Fruit fly (Drosophila melanogaster) whole organism, embryonic: ENCODE data around the gene CG42305.

ENCODE experiments used
- B-H2 ChIP-seq: fragments of 200-800 bp; sonication (Bioruptor generic); optimal IDR thresholded peaks from 2 replicates; lab custom pipeline; 2018; ENCODE audit warnings: missing biosample characterization, mild to moderate bottlenecking, missing genetic modification characterization
- CG10321 ChIP-seq: fragments of 200-800 bp; sonication (Bioruptor generic); IDR thresholded peaks from 2 replicates; pipeline ENCODE4 v1.3.6; 2022; ENCODE audit warnings: missing biosample characterization, missing genetic modification characterization
- CG11085 ChIP-seq: fragments of 200-800 bp; sonication (Bioruptor generic); IDR thresholded peaks from 2 replicates; pipeline ENCODE4 v1.3.6; 2022; ENCODE audit warnings: missing biosample characterization, missing genetic modification characterization
- CG11504 ChIP-seq: fragments of 200-800 bp; sonication (Bioruptor generic); optimal IDR thresholded peaks from 3 replicates; lab custom pipeline; 2019; ENCODE audit warnings: missing biosample characterization, mild to moderate bottlenecking, missing genetic modification characterization, moderate library complexity
- CG12071 ChIP-seq: fragments of 200-800 bp; sonication (Bioruptor generic); optimal IDR thresholded peaks from 3 replicates; lab custom pipeline; 2018; ENCODE audit warnings: missing biosample characterization, mild to moderate bottlenecking, missing genetic modification characterization
- CG14014 ChIP-seq: fragments of 200-800 bp; sonication (Bioruptor generic); IDR thresholded peaks from 2 replicates; pipeline ENCODE4 v1.3.6; 2022; ENCODE audit warnings: missing biosample characterization, missing genetic modification characterization
- CG14860 ChIP-seq: fragments of 200-800 bp; sonication (Bioruptor generic); IDR thresholded peaks from 3 replicates; pipeline ENCODE4 v1.3.6; 2022; ENCODE audit warnings: missing biosample characterization, missing genetic modification characterization; ENCODE audit not compliant: partially characterized antibody
- CG17385 ChIP-seq: fragments of 200-800 bp; sonication (Bioruptor generic); optimal IDR thresholded peaks from 3 replicates; lab custom pipeline; 2018; ENCODE audit warnings: missing biosample characterization, mild to moderate bottlenecking, missing genetic modification characterization
- CG17802 ChIP-seq: fragments of 200-800 bp; sonication (Bioruptor generic); optimal IDR thresholded peaks from 2 replicates; lab custom pipeline; 2018; ENCODE audit warnings: missing biosample characterization, mild to moderate bottlenecking, missing genetic modification characterization, moderate library complexity
- CG17829 ChIP-seq: fragments of 200-800 bp; optimal IDR thresholded peaks from 2 replicates; lab custom pipeline; 2019; ENCODE audit warnings: missing biosample characterization, mild to moderate bottlenecking, missing genetic modification characterization, moderate library complexity
- CG18011 ChIP-seq: fragments of 200-800 bp; sonication (Bioruptor generic); optimal IDR thresholded peaks from 2 replicates; lab custom pipeline; 2017; ENCODE audit warnings: missing biosample characterization, missing genetic modification characterization, mild to moderate bottlenecking, moderate library complexity, missing genotype
- CG18262 ChIP-seq: fragments of 200-800 bp; optimal IDR thresholded peaks from 3 replicates; lab custom pipeline; 2019; ENCODE audit warnings: missing biosample characterization, mild to moderate bottlenecking, missing genetic modification characterization, moderate library complexity
- CG1832 ChIP-seq: fragments of 200-800 bp; sonication (Bioruptor generic); optimal IDR thresholded peaks from 2 replicates; lab custom pipeline; 2017; ENCODE audit warnings: missing biosample characterization, mild to moderate bottlenecking, missing genetic modification characterization, inconsistent platforms
- CG18619 ChIP-seq: fragments of 200-800 bp; sonication (Bioruptor generic); optimal IDR thresholded peaks from 3 replicates; lab custom pipeline; 2017; ENCODE audit warnings: missing biosample characterization, mild to moderate bottlenecking, missing genetic modification characterization
- CG2199 ChIP-seq: fragments of 200-800 bp; sonication (Bioruptor generic); IDR thresholded peaks from 3 replicates; pipeline ENCODE4 v1.3.6; 2022; ENCODE audit warnings: missing biosample characterization, missing genetic modification characterization
- CG2678 ChIP-seq: fragments of 200-800 bp; sonication (Bioruptor generic); optimal IDR thresholded peaks from 3 replicates; lab custom pipeline; 2019; ENCODE audit warnings: missing biosample characterization, mild to moderate bottlenecking, missing genetic modification characterization, moderate library complexity
- CG33557 ChIP-seq: fragments of 200-800 bp; sonication (Bioruptor generic); optimal IDR thresholded peaks from 2 replicates; lab custom pipeline; 2019; ENCODE audit warnings: missing biosample characterization, mild to moderate bottlenecking, missing genetic modification characterization, moderate library complexity
- CG3847 ChIP-seq: fragments of 200-800 bp; sonication (Bioruptor generic); IDR thresholded peaks from 2 replicates; pipeline ENCODE4 v1.3.6; 2022; ENCODE audit warnings: missing biosample characterization, missing genetic modification characterization
- CG4282 ChIP-seq: fragments of 200-800 bp; sonication (Bioruptor generic); optimal IDR thresholded peaks from 2 replicates; lab custom pipeline; 2016; ENCODE audit warnings: missing biosample characterization, missing genetic modification characterization
- CG4707 ChIP-seq: fragments of 200-800 bp; sonication (Bioruptor generic); optimal IDR thresholded peaks from 2 replicates; lab custom pipeline; 2018; ENCODE audit warnings: missing biosample characterization, mild to moderate bottlenecking, missing genetic modification characterization, moderate library complexity
- CG4820 ChIP-seq: fragments of 200-800 bp; sonication (Bioruptor generic); optimal IDR thresholded peaks from 3 replicates; lab custom pipeline; 2016; ENCODE audit warnings: missing biosample characterization, missing genetic modification characterization
- CG5245 ChIP-seq: fragments of 200-800 bp; sonication (Bioruptor generic); optimal IDR thresholded peaks from 3 replicates; lab custom pipeline; 2016; ENCODE audit warnings: missing biosample characterization, missing genetic modification characterization
- CG6791 ChIP-seq: fragments of 200-800 bp; sonication (Bioruptor generic); IDR thresholded peaks from 3 replicates; pipeline ENCODE4 v1.3.6; 2022; ENCODE audit warnings: missing biosample characterization, missing genetic modification characterization; ENCODE audit not compliant: partially characterized antibody
- CG8924 ChIP-seq: fragments of 200-800 bp; optimal IDR thresholded peaks from 3 replicates; lab custom pipeline; 2019; ENCODE audit warnings: missing biosample characterization, mild to moderate bottlenecking, missing genetic modification characterization, moderate library complexity
- CTCF ChIP-seq: fragments of 200-800 bp; sonication (Bioruptor generic); optimal IDR thresholded peaks from 2 replicates; lab custom pipeline; 2017; ENCODE audit warnings: missing biosample characterization, mild to moderate bottlenecking, missing genetic modification characterization, moderate library complexity
- CoRest ChIP-seq: fragments of 200-800 bp; sonication (Bioruptor generic); optimal IDR thresholded peaks from 3 replicates; lab custom pipeline; 2018; ENCODE audit warnings: missing biosample characterization, mild to moderate bottlenecking, missing genetic modification characterization, moderate library complexity
- Poxn ChIP-seq: fragments of 200-800 bp; sonication (Bioruptor generic); IDR thresholded peaks from 2 replicates; pipeline ENCODE4 v1.3.6; 2022; ENCODE audit warnings: missing biosample characterization, missing genetic modification characterization
- Ptx1 ChIP-seq: fragments of 200-800 bp; sonication (Bioruptor generic); IDR thresholded peaks from 2 replicates; pipeline ENCODE4 v1.3.6; 2022; ENCODE audit warnings: missing biosample characterization, missing genetic modification characterization
- Sox100B ChIP-seq: fragments of 200-800 bp; sonication (Bioruptor generic); optimal IDR thresholded peaks from 3 replicates; lab custom pipeline; 2018; ENCODE audit warnings: missing biosample characterization, mild to moderate bottlenecking, missing genetic modification characterization
- aop ChIP-seq: fragments of 200-800 bp; sonication (Bioruptor generic); IDR thresholded peaks from 2 replicates; pipeline ENCODE4 v1.3.6; 2022; ENCODE audit warnings: missing biosample characterization, missing genetic modification characterization
- ase ChIP-seq: fragments of 200-800 bp; sonication (Bioruptor generic); IDR thresholded peaks from 3 replicates; pipeline ENCODE4 v1.3.6; 2022; ENCODE audit warnings: missing biosample characterization, missing genetic modification characterization
- az2 ChIP-seq: fragments of 200-800 bp; sonication (Bioruptor generic); optimal IDR thresholded peaks from 3 replicates; lab custom pipeline; 2016; ENCODE audit warnings: missing biosample characterization, missing genetic modification characterization
- bigmax ChIP-seq: fragments of 200-800 bp; sonication (Bioruptor generic); optimal IDR thresholded peaks from 2 replicates; lab custom pipeline; 2018; ENCODE audit warnings: missing biosample characterization, mild to moderate bottlenecking, missing genetic modification characterization
- chinmo ChIP-seq: fragments of 200-800 bp; sonication (Bioruptor generic); IDR thresholded peaks from 4 replicates; pipeline ENCODE4 v1.3.6; 2022; ENCODE audit warnings: missing biosample characterization, missing genetic modification characterization; ENCODE audit not compliant: partially characterized antibody
- ems ChIP-seq: fragments of 200-800 bp; sonication (Bioruptor generic); optimal IDR thresholded peaks from 3 replicates; lab custom pipeline; 2016; ENCODE audit warnings: missing biosample characterization, missing genetic modification characterization
- eyg ChIP-seq: fragments of 200-800 bp; sonication (Bioruptor generic); optimal IDR thresholded peaks from 3 replicates; lab custom pipeline; 2016; ENCODE audit warnings: missing biosample characterization, missing genetic modification characterization
- gce ChIP-seq: fragments of 200-800 bp; sonication (Bioruptor generic); IDR thresholded peaks from 3 replicates; pipeline ENCODE4 v1.3.6; 2022; ENCODE audit warnings: missing biosample characterization, missing genetic modification characterization
- gem ChIP-seq: fragments of 200-800 bp; sonication (Bioruptor generic); optimal IDR thresholded peaks from 2 replicates; lab custom pipeline; 2019; ENCODE audit warnings: missing biosample characterization, mild to moderate bottlenecking, missing genetic modification characterization, moderate library complexity
- grau ChIP-seq: fragments of 200-800 bp; optimal IDR thresholded peaks from 3 replicates; lab custom pipeline; 2019; ENCODE audit warnings: missing biosample characterization, mild to moderate bottlenecking, missing genetic modification characterization, moderate library complexity
- ind ChIP-seq: fragments of 200-800 bp; sonication (Bioruptor generic); optimal IDR thresholded peaks from 3 replicates; lab custom pipeline; 2016; ENCODE audit warnings: missing biosample characterization, missing genetic modification characterization
- jumu ChIP-seq: fragments of 200-800 bp; sonication (Bioruptor generic); optimal IDR thresholded peaks from 3 replicates; lab custom pipeline; 2016; ENCODE audit warnings: missing biosample characterization, missing genetic modification characterization
- knrl ChIP-seq: fragments of 200-800 bp; sonication (Bioruptor generic); IDR thresholded peaks from 3 replicates; pipeline ENCODE4 v1.3.6; 2022; ENCODE audit warnings: missing biosample characterization, missing genetic modification characterization; ENCODE audit not compliant: partially characterized antibody
- mam ChIP-seq: fragments of 200-800 bp; sonication (Bioruptor generic); optimal IDR thresholded peaks from 3 replicates; lab custom pipeline; 2016; ENCODE audit warnings: missing biosample characterization, missing genetic modification characterization
- mirr ChIP-seq: fragments of 200-800 bp; sonication (Bioruptor generic); optimal IDR thresholded peaks from 3 replicates; lab custom pipeline; 2018; ENCODE audit warnings: missing biosample characterization, mild to moderate bottlenecking, missing genetic modification characterization
- nerfin-1 ChIP-seq: fragments of 200-800 bp; sonication (Bioruptor generic); optimal IDR thresholded peaks from 3 replicates; lab custom pipeline; 2019; ENCODE audit warnings: missing biosample characterization, mild to moderate bottlenecking, missing genetic modification characterization, moderate library complexity
- psq ChIP-seq: fragments of 200-800 bp; sonication (Bioruptor generic); optimal IDR thresholded peaks from 2 replicates; lab custom pipeline; 2017; ENCODE audit warnings: missing biosample characterization, missing genetic modification characterization
- pzg ChIP-seq: fragments of 200-800 bp; sonication (Bioruptor generic); optimal IDR thresholded peaks from 3 replicates; lab custom pipeline; 2018; ENCODE audit warnings: missing biosample characterization, mild to moderate bottlenecking, missing genetic modification characterization, moderate library complexity
- repo ChIP-seq: fragments of 200-800 bp; sonication (Bioruptor generic); optimal IDR thresholded peaks from 2 replicates; lab custom pipeline; 2016; ENCODE audit warnings: missing biosample characterization, missing genetic modification characterization
- sens ChIP-seq: fragments of 200-800 bp; sonication (Bioruptor generic); peaks from one replicate; lab custom pipeline; 2016; ENCODE audit warnings: missing biosample characterization, missing genetic modification characterization
- sr ChIP-seq: fragments of 200-800 bp; sonication (Bioruptor generic); IDR thresholded peaks from 3 replicates; pipeline ENCODE4 v1.3.6; 2022; ENCODE audit warnings: missing biosample characterization, missing genetic modification characterization
- toy ChIP-seq: fragments of 200-800 bp; sonication (Bioruptor generic); IDR thresholded peaks from 2 replicates; pipeline ENCODE4 v1.3.6; 2022; ENCODE audit warnings: missing biosample characterization, missing genetic modification characterization

The CG42305 gene

DNA sequence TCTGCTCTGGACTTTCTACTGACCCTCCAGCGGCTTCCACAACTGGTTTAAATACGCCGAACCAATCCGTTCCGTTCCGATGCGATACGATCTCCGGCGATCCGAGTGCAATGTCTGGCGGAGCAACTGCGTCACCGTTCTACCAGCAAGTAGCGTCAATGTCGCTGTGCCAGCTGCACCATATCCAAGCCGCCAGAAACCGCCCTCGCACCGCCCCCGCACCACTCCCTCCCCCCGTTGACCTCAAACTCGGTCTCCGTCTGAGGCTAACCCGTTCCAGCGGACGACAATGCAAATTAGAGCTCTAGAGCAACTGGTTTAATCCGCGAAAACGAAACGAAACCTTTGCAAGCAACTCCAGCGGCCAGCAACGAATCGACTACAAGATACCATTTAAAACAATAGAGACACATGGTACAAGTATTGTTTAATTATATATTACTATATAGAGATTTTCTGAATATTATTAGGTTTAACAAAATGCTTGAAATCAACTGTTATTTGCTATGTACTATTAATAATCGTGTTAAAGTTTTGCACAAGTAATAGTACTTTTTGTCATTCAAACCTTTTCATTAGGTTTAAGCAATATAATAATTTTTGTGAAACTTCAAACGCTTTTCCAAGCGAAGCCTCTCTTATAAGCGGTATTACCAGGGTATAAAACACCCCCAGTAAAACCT, 1.3 kb upstream of the CG42305 start, which contains the start of the genes CG10570 and CG42502 (continued):
- TF ChIP-seq eyg (GFP tag; lab: Kevin White, UChicago), result no peak
- TF ChIP-seq psq (GFP tag; lab: Kevin White, UChicago), result no peak
- TF ChIP-seq CG11085 (GFP tag; lab: Robert Waterston, UW), result no peak
- no peak for TF ChIP-seq CG10321 (GFP tag; lab: Robert Waterston, UW)
- no peak for TF ChIP-seq aop (GFP tag; lab: Robert Waterston, UW)
- no peak for TF ChIP-seq gce (GFP tag; lab: Robert Waterston, UW)
- peak; percentile 32 for TF ChIP-seq gem (tag; lab: Kevin White, UChicago)
- no peak for TF ChIP-seq repo (GFP tag; lab: Kevin White, UChicago)
- TF ChIP-seq Sox100B (GFP tag; lab: Kevin White, UChicago), result no peak
- TF ChIP-seq CG6791, result no peak
- no peak for TF ChIP-seq bigmax (GFP tag; lab: Kevin White, UChicago)
- TF ChIP-seq az2 (GFP tag; lab: Kevin White, UChicago), result no peak
- TF ChIP-seq CG18619, result no peak
- TF ChIP-seq CG18011, result no peak
- TF ChIP-seq sr (GFP tag; lab: Robert Waterston, UW), result 0 out of 3 replicates have a peak, but pooled peaks have one; percentile 5
- TF ChIP-seq knrl (GFP tag; lab: Robert Waterston, UW), result no peak
- peak; percentile 41 for TF ChIP-seq sens (GFP tag; lab: Kevin White, UChicago)
- no peak for TF ChIP-seq CG17802
- TF ChIP-seq CG5245 (GFP tag; lab: Kevin White, UChicago), result no peak
- 0 out of 2 replicates have a peak, but pooled peaks have one; percentile 25 for TF ChIP-seq Ptx1 (GFP tag; lab: Robert Waterston, UW)
- TF ChIP-seq B-H2 (GFP tag; lab: Kevin White, UChicago), result no peak
- TF ChIP-seq CG4282 (GFP tag; lab: Kevin White, UChicago), result no peak
- TF ChIP-seq ind (GFP tag; lab: Kevin White, UChicago), result no peak
- TF ChIP-seq CG2678 (tag; lab: Kevin White, UChicago), result peak; percentile 29
- no peak for TF ChIP-seq ase (GFP tag; lab: Robert Waterston, UW)
- no peak for TF ChIP-seq CTCF (GFP tag; lab: Kevin White, UChicago)
- TF ChIP-seq chinmo (GFP tag; lab: Robert Waterston, UW), result peak; percentile 70; the same call in 1 of the 4 replicates
- TF ChIP-seq CG17385, result no peak
- no peak for TF ChIP-seq CG4707 (GFP tag; lab: Kevin White, UChicago)
- peak; percentile 21 for TF ChIP-seq grau (tag; lab: Kevin White, UChicago)
- no peak for TF ChIP-seq pzg (GFP tag; lab: Kevin White, UChicago)
- no peak for TF ChIP-seq CG4820 (GFP tag; lab: Kevin White, UChicago)
- TF ChIP-seq jumu, result no peak
- no peak for TF ChIP-seq ems (GFP tag; lab: Kevin White, UChicago)
- no peak for TF ChIP-seq nerfin-1 (tag; lab: Kevin White, UChicago)
- TF ChIP-seq CG3847 (GFP tag; lab: Robert Waterston, UW), result no peak
- peak; percentile 1 for TF ChIP-seq CG18262 (tag; lab: Kevin White, UChicago)
- no peak for TF ChIP-seq CG1832 (GFP tag; lab: Kevin White, UChicago)
- TF ChIP-seq CG14860, result 0 out of 3 replicates have a peak, but pooled peaks have one; percentile 40
- peak; percentile 14 for TF ChIP-seq CG11504 (tag; lab: Kevin White, UChicago)
- no peak for TF ChIP-seq CG14014
- no peak for TF ChIP-seq CG2199 (GFP tag; lab: Robert Waterston, UW)
- TF ChIP-seq CG12071 (GFP tag; lab: Kevin White, UChicago), result no peak
- TF ChIP-seq mam (GFP tag; lab: Kevin White, UChicago), result no peak
- peak; percentile 7 for TF ChIP-seq CoRest (tag; lab: Kevin White, UChicago)
- no peak for TF ChIP-seq mirr (GFP tag; lab: Kevin White, UChicago)
- TF ChIP-seq CG17829 (tag; lab: Kevin White, UChicago), result no peak
- no peak for TF ChIP-seq CG33557 (GFP tag; lab: Kevin White, UChicago)
- TF ChIP-seq Poxn, result no peak
- TF ChIP-seq toy (GFP tag; lab: Robert Waterston, UW), result no peak
- peak; percentile 2 for TF ChIP-seq CG8924 (tag; lab: Kevin White, UChicago)
